Worm (Caenorhabditis elegans): ENCODE data around the gene pyc-1.

pyc-1 gene

ce11 chrV:11811921-11812320 lies 10.4 kb downstream of the pyc-1 start, which contains the start of gene D2023.3:
Gene D2023.3 (minus strand): TSS chrV:11812021.
- TF ChIP-seq lin-14 (GFP tag; optimal IDR thresholded peaks at IDR 0.05) = peak; percentile 41
- TF ChIP-seq unc-86 (tag; optimal IDR thresholded peaks at IDR 0.05) = peak; percentile 22
- TF ChIP-seq nhr-47 (tag; optimal IDR thresholded peaks at IDR 0.05) = no peak

DNA sequence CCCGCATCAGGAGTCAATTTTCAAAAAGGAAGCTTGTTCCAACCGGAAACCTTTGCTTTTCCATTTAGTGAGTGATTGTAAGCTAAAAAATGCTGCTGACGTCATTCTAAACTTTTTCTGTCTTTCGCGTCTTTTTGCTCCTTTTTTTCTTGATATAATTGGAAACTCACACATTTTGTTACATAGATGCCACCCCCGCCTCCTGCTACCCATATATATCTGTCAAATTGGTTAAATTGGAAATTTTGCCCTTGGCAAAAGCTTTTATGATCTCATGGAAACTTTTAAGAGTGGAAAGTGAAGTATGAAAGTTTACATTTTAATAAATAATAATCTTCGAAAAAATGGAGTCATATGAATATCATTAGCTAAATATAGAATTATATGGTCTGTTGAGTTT lies 12.4 kb downstream of the pyc-1 start:
- no peak for TF ChIP-seq ceh-8 (GFP tag; optimal IDR thresholded peaks at IDR 0.05)
- TF ChIP-seq grh-1 (GFP tag; IDR thresholded peaks at IDR 0.05) = no peak
- no peak for TF ChIP-seq efl-1 (optimal IDR thresholded peaks at IDR 0.05)
- peak in 1 of 2 experiments; percentile 80 for TF ChIP-seq efl-1 (GFP tag; optimal IDR thresholded peaks at IDR 0.05 in 1 of 2)
- TF ChIP-seq unc-30 (tag; optimal IDR thresholded peaks at IDR 0.05) = no peak
- TF ChIP-seq lsy-2 (tag; optimal IDR thresholded peaks at IDR 0.05) = no peak
- TF ChIP-seq unc-86 (tag; optimal IDR thresholded peaks at IDR 0.05) = peak; percentile 2
- no peak for TF ChIP-seq unc-98 (GFP tag; IDR thresholded peaks at IDR 0.05)
- TF ChIP-seq lin-14 (GFP tag; optimal IDR thresholded peaks at IDR 0.05) = peak; percentile 67
- TF ChIP-seq nhr-77 (tag; optimal IDR thresholded peaks at IDR 0.05) = no peak
- TF ChIP-seq elt-2 (tag; optimal IDR thresholded peaks at IDR 0.05) = no peak
- no peak for TF ChIP-seq F16B12.6 (tag; optimal IDR thresholded peaks at IDR 0.05)
- TF ChIP-seq C34B4.2 (tag; optimal IDR thresholded peaks at IDR 0.05) = no peak
- TF ChIP-seq irx-1 (tag; optimal IDR thresholded peaks at IDR 0.05) = peak; percentile 9

DNA sequence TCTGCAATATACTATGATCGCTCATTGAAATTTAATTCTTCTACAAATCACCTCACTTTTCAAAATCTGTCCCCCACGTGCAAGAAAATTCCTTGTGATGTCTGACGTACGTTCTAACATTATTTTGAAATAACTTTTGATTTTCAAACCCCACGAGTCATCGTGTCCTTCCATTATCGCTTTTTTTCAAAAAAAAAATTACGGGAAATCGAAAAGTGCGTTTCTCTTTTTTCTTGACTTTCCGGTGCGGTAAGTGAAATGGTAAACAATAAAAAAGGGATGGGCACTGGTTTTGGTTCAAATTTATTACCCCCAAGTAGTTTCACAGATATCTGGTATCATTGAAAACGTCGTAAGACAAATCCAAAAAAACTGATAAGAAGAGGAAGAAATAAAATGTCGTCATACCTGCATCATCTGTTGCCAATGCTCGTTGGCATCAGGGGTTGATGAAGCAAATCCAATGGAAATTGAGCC lies 18.8 kb downstream of the pyc-1 start:
- TF ChIP-seq blmp-1 (tag; optimal IDR thresholded peaks at IDR 0.05) (peak; percentile 85), grh-1 (GFP tag; IDR thresholded peaks at IDR 0.05) (0 out of 2 replicates have a peak, but pooled peaks have one; percentile 24), ets-5 (GFP tag; IDR thresholded peaks at IDR 0.05) (no peak), unc-86 (tag; optimal IDR thresholded peaks at IDR 0.05) (no peak), ama-1 (optimal IDR thresholded peaks at IDR 0.05) (no peak), Y116A8C.19 (tag; optimal IDR thresholded peaks at IDR 0.05; ENCODE audit: borderline replicate concordance) (no peak), egl-13 (tag; optimal IDR thresholded peaks at IDR 0.05) (no peak), sox-4 (tag; optimal IDR thresholded peaks at IDR 0.05) (no peak), pqm-1 (tag; optimal IDR thresholded peaks at IDR 0.05) (no peak), dpl-1 (GFP tag; optimal IDR thresholded peaks at IDR 0.05) (no peak), lsy-2 (tag; optimal IDR thresholded peaks at IDR 0.05) (peak in 1 of 2 experiments; percentile 2), aly-2 (tag; optimal IDR thresholded peaks at IDR 0.05) (no peak), nhr-85 (tag) (peak; percentile 95), vab-15 (tag; optimal IDR thresholded peaks at IDR 0.05) (no peak), xbp-1 (tag; optimal IDR thresholded peaks at IDR 0.05) (no peak), rnt-1 (tag; optimal IDR thresholded peaks at IDR 0.05) (no peak), elt-2 (tag; optimal IDR thresholded peaks at IDR 0.05) (no peak), nhr-20 (tag; optimal IDR thresholded peaks at IDR 0.05) (peak; percentile 86), ceh-63 (GFP tag; optimal IDR thresholded peaks at IDR 0.05) (no peak), lin-13 (GFP tag; optimal IDR thresholded peaks at IDR 0.05) (no peak), sup-37 (GFP tag; optimal IDR thresholded peaks at IDR 0.05) (no peak), unc-62 (GFP tag; optimal IDR thresholded peaks at IDR 0.05) (no peak), nhr-28 (tag; optimal IDR thresholded peaks at IDR 0.05) (no peak), C16A3.4 (tag; optimal IDR thresholded peaks at IDR 0.05) (no peak), nhr-11 (tag; optimal IDR thresholded peaks at IDR 0.05) (no peak), snpc-4 (tag; optimal IDR thresholded peaks at IDR 0.05) (no peak), nhr-19 (GFP tag; conservative IDR thresholded peaks at IDR 0.05) (peak; percentile 62), zag-1 (tag; optimal IDR thresholded peaks at IDR 0.05) (no peak), nhr-237 (tag; optimal IDR thresholded peaks at IDR 0.05) (no peak), pag-3 (tag; optimal IDR thresholded peaks at IDR 0.05; ENCODE audit: borderline replicate concordance, insufficient read depth) (no peak), fkh-10 (GFP tag; optimal IDR thresholded peaks at IDR 0.05) (no peak), irx-1 (tag; optimal IDR thresholded peaks at IDR 0.05) (no peak), hlh-4 (tag; optimal IDR thresholded peaks at IDR 0.05) (no peak), alr-1 (tag; optimal IDR thresholded peaks at IDR 0.05; ENCODE audit: borderline replicate concordance) (no peak), jun-1 (tag; optimal IDR thresholded peaks at IDR 0.05) (no peak), unc-130 (tag; optimal IDR thresholded peaks at IDR 0.05) (no peak), ceh-8 (GFP tag; optimal IDR thresholded peaks at IDR 0.05) (peak; percentile 44), isw-1 (GFP tag; IDR thresholded peaks at IDR 0.05) (no peak), nhr-76 (tag; optimal IDR thresholded peaks at IDR 0.05) (no peak), fkh-4 (tag; optimal IDR thresholded peaks at IDR 0.05; ENCODE audit: borderline replicate concordance) (no peak), aha-1 (tag; optimal IDR thresholded peaks at IDR 0.05) (no peak)
